Worm (Caenorhabditis elegans): ENCODE data around the gene T19C3.6.
A peak's percentile ranks its signal among the peaks of the same experiment; 100 is the strongest.

Gene T19C3.6

DNA sequence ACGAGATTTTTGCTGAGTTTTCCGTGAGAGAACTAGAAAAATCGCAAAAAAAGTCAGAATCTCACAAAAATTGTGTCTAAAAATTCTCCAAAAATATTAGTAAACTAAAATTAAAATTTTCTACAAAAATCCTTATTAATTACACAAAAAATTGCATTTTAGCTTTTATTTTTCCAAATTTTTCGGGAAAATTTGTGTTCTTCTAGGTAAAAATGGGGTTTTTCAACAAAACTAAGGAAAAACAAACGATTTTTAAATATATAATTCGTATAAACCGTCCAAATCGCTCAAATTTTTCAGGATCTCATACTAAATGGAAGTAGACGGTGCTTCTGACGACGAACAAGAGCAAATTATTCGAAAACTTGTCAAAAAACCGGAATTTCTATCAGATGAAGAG, 10.4 kb upstream of the T19C3.6 start, which contains the start of gene W06E11.1:
TSS of gene W06E11.1 (plus strand) at position 301 of the 400 bp plus-strand sequence.
- TF ChIP-seq npax-4 (tag; optimal IDR thresholded peaks at IDR 0.05): no peak
- no peak for TF ChIP-seq ceh-22 (tag; optimal IDR thresholded peaks at IDR 0.05)
- TF ChIP-seq pha-2 (tag; optimal IDR thresholded peaks at IDR 0.05): no peak
- TF ChIP-seq pqm-1 (tag; optimal IDR thresholded peaks at IDR 0.05): no peak
- no peak for TF ChIP-seq mec-3 (tag; optimal IDR thresholded peaks at IDR 0.05; ENCODE audit: borderline replicate concordance)
- no peak for TF ChIP-seq ceh-48 (tag; optimal IDR thresholded peaks at IDR 0.05)
- TF ChIP-seq ztf-16 (tag; optimal IDR thresholded peaks at IDR 0.05): no peak
- no peak for TF ChIP-seq ceh-18 (tag; optimal IDR thresholded peaks at IDR 0.05)
- no peak for TF ChIP-seq T23F11.4 (GFP tag; optimal IDR thresholded peaks at IDR 0.05)
- TF ChIP-seq ref-2 (tag; optimal IDR thresholded peaks at IDR 0.05): no peak
- no peak for TF ChIP-seq unc-55 (GFP tag; optimal IDR thresholded peaks at IDR 0.05)
- no peak for TF ChIP-seq unc-3 (GFP tag; conservative IDR thresholded peaks at IDR 0.05)
- TF ChIP-seq unc-3 (tag; optimal IDR thresholded peaks at IDR 0.05): no peak
- no peak for TF ChIP-seq pat-9 (tag; optimal IDR thresholded peaks at IDR 0.05)
- TF ChIP-seq ceh-9 (tag; optimal IDR thresholded peaks at IDR 0.05): no peak
- no peak for TF ChIP-seq rnt-1 (tag; optimal IDR thresholded peaks at IDR 0.05)
- TF ChIP-seq ceh-6 (GFP tag; optimal IDR thresholded peaks at IDR 0.05): no peak

DNA sequence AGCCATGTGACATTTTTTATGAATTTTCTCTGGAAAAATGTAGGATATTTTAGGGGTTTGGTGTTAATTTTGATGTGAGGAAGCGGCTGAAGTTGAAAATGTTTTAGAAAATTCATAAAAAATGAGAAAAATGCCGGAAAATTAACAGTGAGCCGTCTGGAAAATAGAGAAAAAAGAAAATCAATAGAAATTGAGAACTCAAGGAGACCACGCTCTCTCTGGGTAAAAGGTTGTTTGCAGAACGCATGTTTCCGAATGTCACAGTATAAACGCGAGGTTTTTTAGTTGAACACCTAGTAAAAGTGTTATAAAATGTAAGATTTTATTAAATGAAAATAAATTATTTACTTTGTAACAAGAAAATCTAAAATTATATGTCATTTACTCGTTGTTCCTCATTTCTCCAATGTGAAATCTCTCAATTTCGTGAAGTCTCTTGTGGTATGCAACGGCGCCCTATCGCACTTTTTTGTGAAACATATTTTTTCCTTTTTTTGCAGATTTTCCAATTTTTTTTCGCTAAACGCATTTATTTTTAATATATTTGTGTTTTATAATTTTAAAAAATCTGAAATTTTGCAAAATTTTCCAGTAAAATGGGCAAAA, 9.0 kb upstream of the T19C3.6 start, which contains the start of the genes tag-266 and tag-267:
TSS of gene tag-266 (minus strand) at position 29 of the 606 bp plus-strand sequence.
TSS of gene tag-267 (plus strand) at position 593 of the 606 bp plus-strand sequence.
- TF ChIP-seq pha-2 (tag; optimal IDR thresholded peaks at IDR 0.05): peak; percentile 85
- TF ChIP-seq K02D7.2 (tag; optimal IDR thresholded peaks at IDR 0.05): peak; percentile 63
- peak; percentile 56; the same call in 1 of the 2 replicates for TF ChIP-seq unc-3 (GFP tag; conservative IDR thresholded peaks at IDR 0.05)
- peak; percentile 93 for TF ChIP-seq unc-3 (tag; optimal IDR thresholded peaks at IDR 0.05)
- TF ChIP-seq che-1 (tag; optimal IDR thresholded peaks at IDR 0.05): peak; percentile 24
- TF ChIP-seq unc-42 (tag; optimal IDR thresholded peaks at IDR 0.05): peak; percentile 66
- TF ChIP-seq sox-2 (GFP tag; IDR thresholded peaks at IDR 0.05): no peak
- peak; percentile 98 for TF ChIP-seq zip-5 (tag; optimal IDR thresholded peaks at IDR 0.05)
- TF ChIP-seq hlh-6 (tag; optimal IDR thresholded peaks at IDR 0.05): no peak
- no peak for TF ChIP-seq hlh-13 (GFP tag; optimal IDR thresholded peaks at IDR 0.05)
- TF ChIP-seq nfya-1 (tag; optimal IDR thresholded peaks at IDR 0.05): peak; percentile 19
- peak; percentile 21 for TF ChIP-seq npax-4 (tag; optimal IDR thresholded peaks at IDR 0.05)
- TF ChIP-seq pha-4 (tag; optimal IDR thresholded peaks at IDR 0.05): no peak
- no peak for TF ChIP-seq unc-55 (GFP tag; optimal IDR thresholded peaks at IDR 0.05)
- peak; percentile 84 for TF ChIP-seq C08G9.2 (tag; optimal IDR thresholded peaks at IDR 0.05)
- TF ChIP-seq elt-4 (tag; optimal IDR thresholded peaks at IDR 0.05): no peak
- no peak for TF ChIP-seq ceh-6 (GFP tag; optimal IDR thresholded peaks at IDR 0.05)
- TF ChIP-seq ref-2 (tag; optimal IDR thresholded peaks at IDR 0.05): peak; percentile 95
- TF ChIP-seq hlh-8 (tag; optimal IDR thresholded peaks at IDR 0.05): peak; percentile 96
- peak; percentile 89 for TF ChIP-seq ets-4 (tag; optimal IDR thresholded peaks at IDR 0.05)
- TF ChIP-seq dve-1 (tag; optimal IDR thresholded peaks at IDR 0.05): no peak
- peak; percentile 25 for TF ChIP-seq mec-3 (tag; optimal IDR thresholded peaks at IDR 0.05; ENCODE audit: borderline replicate concordance)
- peak; percentile 53 for TF ChIP-seq C38D4.7 (GFP tag; optimal IDR thresholded peaks at IDR 0.05)
- peak; percentile 93 for TF ChIP-seq fax-1 (tag; optimal IDR thresholded peaks at IDR 0.05)
- TF ChIP-seq elt-2 (tag; optimal IDR thresholded peaks at IDR 0.05): peak; percentile 94
- TF ChIP-seq lim-6 (tag; optimal IDR thresholded peaks at IDR 0.05): peak; percentile 76
- no peak for TF ChIP-seq ceh-45 (GFP tag; IDR thresholded peaks at IDR 0.05)
- peak; percentile 17 for TF ChIP-seq sdc-2 (tag; optimal IDR thresholded peaks at IDR 0.05)
- peak; percentile 35 for TF ChIP-seq rnt-1 (tag; optimal IDR thresholded peaks at IDR 0.05)
- TF ChIP-seq madf-2 (tag; optimal IDR thresholded peaks at IDR 0.05): peak; percentile 34
- TF ChIP-seq tbx-2 (tag; optimal IDR thresholded peaks at IDR 0.05): peak; percentile 92
- no peak for TF ChIP-seq pat-9 (tag; optimal IDR thresholded peaks at IDR 0.05)
- TF ChIP-seq nhr-232 (tag; optimal IDR thresholded peaks at IDR 0.05): no peak
- TF ChIP-seq F13H6.1 (tag; optimal IDR thresholded peaks at IDR 0.05): peak; percentile 75
- no peak for TF ChIP-seq lin-11 (tag; optimal IDR thresholded peaks at IDR 0.05)
- TF ChIP-seq ceh-14 (tag; optimal IDR thresholded peaks at IDR 0.05): peak; percentile 87
- TF ChIP-seq pag-3 (tag; optimal IDR thresholded peaks at IDR 0.05; ENCODE audit: borderline replicate concordance): peak; percentile 22
- no peak for TF ChIP-seq dmd-4 (tag; optimal IDR thresholded peaks at IDR 0.05; ENCODE audit: borderline replicate concordance)
- TF ChIP-seq fkh-6 (tag; optimal IDR thresholded peaks at IDR 0.05): no peak
- no peak for TF ChIP-seq ama-1 (optimal IDR thresholded peaks at IDR 0.05)
- TF ChIP-seq ceh-9 (tag; optimal IDR thresholded peaks at IDR 0.05): no peak
- TF ChIP-seq ceh-2 (tag; optimal IDR thresholded peaks at IDR 0.05): peak; percentile 89
- TF ChIP-seq ahr-1 (tag; optimal IDR thresholded peaks at IDR 0.05): peak; percentile 94
